Fruit fly (Drosophila melanogaster): ENCODE results near the gene ush.

DNA sequence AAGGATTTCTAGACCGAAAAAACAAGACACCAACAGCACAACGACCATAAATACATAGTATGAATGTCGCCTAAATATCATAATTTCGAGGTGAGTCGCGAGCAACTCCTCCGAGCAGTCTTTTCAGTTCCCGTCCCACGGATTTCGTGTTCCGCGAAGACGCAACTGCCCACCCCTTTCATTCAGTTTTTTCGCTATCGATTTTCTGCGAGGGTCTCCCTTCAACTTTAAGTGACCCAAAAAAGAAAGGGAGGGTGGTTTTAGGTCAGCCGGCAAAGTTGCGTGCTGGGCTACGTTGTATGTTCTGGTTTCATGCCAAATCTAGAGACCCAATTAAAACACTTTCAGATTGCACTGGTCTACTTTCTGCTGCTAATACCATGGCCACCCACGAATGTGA lies 20.3 kb upstream of the ush start:
- TF ChIP-seq Eip75B (GFP tag; optimal IDR thresholded peaks at IDR 0.05) (no peak), CG10631 (GFP tag; optimal IDR thresholded peaks at IDR 0.05) (no peak), cyc (GFP tag; optimal IDR thresholded peaks at IDR 0.05) (no peak), Sox15 (GFP tag; optimal IDR thresholded peaks at IDR 0.05) (no peak), CG6854 (GFP tag; optimal IDR thresholded peaks at IDR 0.05) (no peak), fd59A (GFP tag; optimal IDR thresholded peaks at IDR 0.05) (no peak), CG1621 (tag; optimal IDR thresholded peaks at IDR 0.05) (no peak), CG9139 (GFP tag; optimal IDR thresholded peaks at IDR 0.05) (no peak), CG11294 (GFP tag; IDR thresholded peaks at IDR 0.05) (no peak), CG3919 (GFP tag; optimal IDR thresholded peaks at IDR 0.05) (no peak), ss (GFP tag; optimal IDR thresholded peaks at IDR 0.05) (no peak), net (GFP tag; optimal IDR thresholded peaks at IDR 0.05) (no peak), CG11902 (GFP tag; optimal IDR thresholded peaks at IDR 0.05) (no peak), CG8319 (GFP tag; optimal IDR thresholded peaks at IDR 0.05) (no peak)
